Fruit fly (Drosophila melanogaster) whole organism, embryonic: ENCODE measurements around the gene CG43658.
A peak's percentile ranks its signal among the peaks of the same experiment; 100 is the strongest.

Experiments used
- Aef1 ChIP-seq: fragments of 200-800 bp; sonication (Bioruptor generic); IDR thresholded peaks from 3 replicates; pipeline ENCODE4 v1.3.6; 2022; ENCODE audit warnings: missing biosample characterization, missing genetic modification characterization
- B-H1 ChIP-seq: fragments of 200-800 bp; sonication (Bioruptor generic); IDR thresholded peaks from 3 replicates; pipeline ENCODE4 v1.3.6; 2022; ENCODE audit warnings: missing biosample characterization, missing genetic modification characterization
- CG10267 ChIP-seq: fragments of 200-800 bp; sonication (Bioruptor generic); optimal IDR thresholded peaks from 2 replicates; lab custom pipeline; 2018; ENCODE audit warnings: missing biosample characterization, mild to moderate bottlenecking, missing genetic modification characterization, moderate library complexity
- CG10366 ChIP-seq: fragments of 200-800 bp; sonication (Bioruptor generic); IDR thresholded peaks from 2 replicates; pipeline ENCODE4 v1.3.6; 2022; ENCODE audit warnings: missing biosample characterization, missing genetic modification characterization
- CG10979 ChIP-seq: fragments of 200-800 bp; sonication (Bioruptor generic); optimal IDR thresholded peaks from 2 replicates; lab custom pipeline; 2018; ENCODE audit warnings: missing biosample characterization, mild to moderate bottlenecking, missing genetic modification characterization, moderate library complexity
- CG11695 ChIP-seq: fragments of 200-800 bp; sonication (Bioruptor generic); IDR thresholded peaks from 3 replicates; pipeline ENCODE4 v1.3.6; 2022; ENCODE audit warnings: missing biosample characterization, missing genetic modification characterization
- CG12744 ChIP-seq: fragments of 200-800 bp; sonication (Bioruptor generic); optimal IDR thresholded peaks from 2 replicates; lab custom pipeline; 2016; ENCODE audit warnings: missing biosample characterization, missing genetic modification characterization
- CG13775 ChIP-seq: fragments of 200-800 bp; sonication (Bioruptor generic); optimal IDR thresholded peaks from 3 replicates; lab custom pipeline; 2017; ENCODE audit warnings: missing biosample characterization, mild to moderate bottlenecking, missing genetic modification characterization
- CG14860 ChIP-seq: fragments of 200-800 bp; sonication (Bioruptor generic); IDR thresholded peaks from 3 replicates; pipeline ENCODE4 v1.3.6; 2022; ENCODE audit warnings: missing biosample characterization, missing genetic modification characterization; ENCODE audit not compliant: partially characterized antibody
- CG14965 ChIP-seq: fragments of 200-800 bp; sonication (Bioruptor generic); optimal IDR thresholded peaks from 2 replicates; lab custom pipeline; 2016; ENCODE audit warnings: missing biosample characterization, missing genetic modification characterization, borderline replicate concordance
- CG17359 ChIP-seq: fragments of 200-800 bp; sonication (Bioruptor generic); optimal IDR thresholded peaks from 3 replicates; lab custom pipeline; 2018; ENCODE audit warnings: missing biosample characterization, mild to moderate bottlenecking, missing genetic modification characterization, moderate library complexity
- CG1832 ChIP-seq: fragments of 200-800 bp; sonication (Bioruptor generic); optimal IDR thresholded peaks from 2 replicates; lab custom pipeline; 2017; ENCODE audit warnings: missing biosample characterization, mild to moderate bottlenecking, missing genetic modification characterization, inconsistent platforms
- CG2712 ChIP-seq: fragments of 200-800 bp; optimal IDR thresholded peaks from 3 replicates; lab custom pipeline; 2019; ENCODE audit warnings: missing biosample characterization, mild to moderate bottlenecking, missing genetic modification characterization, moderate library complexity
- CG2875 ChIP-seq: fragments of 200-800 bp; sonication (Bioruptor generic); optimal IDR thresholded peaks from 2 replicates; lab custom pipeline; 2017; ENCODE audit warnings: missing biosample characterization, mild to moderate bottlenecking, missing genetic modification characterization, missing genetic modification reagents
- CG32772 ChIP-seq: fragments of 200-800 bp; sonication (Bioruptor generic); IDR thresholded peaks from 2 replicates; pipeline ENCODE4 v1.3.6; 2022; ENCODE audit warnings: missing biosample characterization, missing genetic modification characterization
- CG4360 ChIP-seq: fragments of 200-800 bp; sonication (Bioruptor generic); IDR thresholded peaks from 2 replicates; pipeline ENCODE4 v1.3.6; 2022; ENCODE audit warnings: missing biosample characterization, missing genetic modification characterization
- CG7839 ChIP-seq: fragments of 200-800 bp; sonication (Bioruptor generic); optimal IDR thresholded peaks from 3 replicates; lab custom pipeline; 2018; ENCODE audit warnings: missing biosample characterization, mild to moderate bottlenecking, missing genetic modification characterization, moderate library complexity
- CG7928 ChIP-seq: fragments of 200-800 bp; sonication (Bioruptor generic); optimal IDR thresholded peaks from 2 replicates; lab custom pipeline; 2017; ENCODE audit warnings: missing biosample characterization, mild to moderate bottlenecking, missing genetic modification characterization
- CG9215 ChIP-seq: fragments of 200-800 bp; sonication (Bioruptor generic); IDR thresholded peaks from 2 replicates; pipeline ENCODE4 v1.3.6; 2022; ENCODE audit warnings: missing biosample characterization, missing genetic modification characterization
- E2f1 ChIP-seq: fragments of 200-800 bp; sonication (Bioruptor generic); IDR thresholded peaks from 2 replicates; pipeline ENCODE4 v1.3.6; 2022; ENCODE audit warnings: missing biosample characterization, missing genetic modification characterization
- Gsc ChIP-seq: fragments of 200-800 bp; sonication (Bioruptor generic); IDR thresholded peaks from 2 replicates; pipeline ENCODE4 v1.3.6; 2022; ENCODE audit warnings: missing biosample characterization, missing genetic modification characterization
- HLH4C ChIP-seq: fragments of 200-800 bp; sonication (Bioruptor generic); IDR thresholded peaks from 3 replicates; pipeline ENCODE4 v1.3.6; 2022; ENCODE audit warnings: missing biosample characterization, missing genetic modification characterization; ENCODE audit not compliant: partially characterized antibody
- Hr78 ChIP-seq, 2 experiments: fragments of 200-800 bp in 1 of 2; fragments of >200 bp in 1 of 2; sonication (Bioruptor generic) in 1 of 2; optimal IDR thresholded peaks; 2 replicates each; lab custom pipeline; 2017 to 2019; ENCODE audit warnings: missing biosample characterization in 2 of 2, missing genetic modification characterization in 2 of 2, mild to moderate bottlenecking in 1 of 2, moderate library complexity in 1 of 2
- Neu2 ChIP-seq: fragments of 200-800 bp; sonication (Bioruptor generic); optimal IDR thresholded peaks from 3 replicates; lab custom pipeline; 2016; ENCODE audit warnings: missing biosample characterization, missing genetic modification characterization, borderline replicate concordance
- Nf-YB ChIP-seq: fragments of 200-800 bp; sonication (Bioruptor generic); optimal IDR thresholded peaks from 3 replicates; lab custom pipeline; 2019; ENCODE audit warnings: missing biosample characterization, mild to moderate bottlenecking, missing genetic modification characterization, moderate library complexity
- Oaz ChIP-seq: fragments of 200-800 bp; sonication (Bioruptor generic); IDR thresholded peaks from 2 replicates; pipeline ENCODE4 v1.3.6; 2022; ENCODE audit warnings: missing biosample characterization, missing genetic modification characterization
- Vsx1 ChIP-seq: fragments of 200-800 bp; sonication (Bioruptor generic); optimal IDR thresholded peaks from 2 replicates; lab custom pipeline; 2017; ENCODE audit warnings: missing biosample characterization, mild to moderate bottlenecking, missing genetic modification characterization, missing genetic modification reagents
- Xrp1 ChIP-seq: fragments of 200-800 bp; sonication (Bioruptor generic); IDR thresholded peaks from 2 replicates; pipeline ENCODE4 v1.3.6; 2022; ENCODE audit warnings: missing biosample characterization, missing genetic modification characterization
- ash1 ChIP-seq: fragments of 200-800 bp; sonication (Bioruptor generic); optimal IDR thresholded peaks from 2 replicates; lab custom pipeline; 2018; ENCODE audit warnings: missing biosample characterization, mild to moderate bottlenecking, missing genetic modification characterization
- bsh ChIP-seq, 2 experiments: fragments of 200-800 bp; sonication (Bioruptor generic); optimal IDR thresholded peaks; 2 replicates each; lab custom pipeline; 2017 to 2018; ENCODE audit warnings: mild to moderate bottlenecking in 2 of 2, missing biosample characterization in 2 of 2, missing genetic modification characterization in 2 of 2, moderate library complexity in 1 of 2
- cas ChIP-seq: fragments of 200-800 bp; sonication (Bioruptor generic); IDR thresholded peaks from 2 replicates; pipeline ENCODE4 v1.3.6; 2022; ENCODE audit warnings: missing biosample characterization, missing genetic modification characterization
- caup ChIP-seq: fragments of 200-800 bp; sonication (Bioruptor generic); optimal IDR thresholded peaks from 3 replicates; lab custom pipeline; 2017; ENCODE audit warnings: missing biosample characterization, mild to moderate bottlenecking, missing genetic modification characterization, moderate library complexity; ENCODE audit not compliant: severe bottlenecking
- chif ChIP-seq, 2 experiments: fragments of 200-800 bp; sonication (Bioruptor generic); optimal IDR thresholded peaks; 3 replicates each; lab custom pipeline; 2016; ENCODE audit warnings: missing biosample characterization in 2 of 2, missing genetic modification characterization in 2 of 2
- chinmo ChIP-seq: fragments of 200-800 bp; sonication (Bioruptor generic); IDR thresholded peaks from 4 replicates; pipeline ENCODE4 v1.3.6; 2022; ENCODE audit warnings: missing biosample characterization, missing genetic modification characterization; ENCODE audit not compliant: partially characterized antibody
- croc ChIP-seq: fragments of 200-800 bp; sonication (Bioruptor generic); conservative IDR thresholded peaks from 3 replicates; pipeline ENCODE4 v1.3.6; 2022; ENCODE audit warnings: missing biosample characterization, missing genetic modification characterization
- emc ChIP-seq: fragments of 200-800 bp; sonication (Bioruptor generic); optimal IDR thresholded peaks from 2 replicates; lab custom pipeline; 2016; ENCODE audit warnings: missing biosample characterization, missing genetic modification characterization
- en ChIP-seq: fragments of 200-800 bp; sonication (Bioruptor generic); optimal IDR thresholded peaks from 2 replicates; lab custom pipeline; 2016; ENCODE audit warnings: missing biosample characterization, missing genetic modification characterization
- eve ChIP-seq, 2 experiments: fragments of >200 bp; optimal IDR thresholded peaks; 2 replicates each; lab custom pipeline; 2017; ENCODE audit warnings: missing biosample characterization in 2 of 2, missing genetic modification characterization in 2 of 2
- mam ChIP-seq: fragments of 200-800 bp; sonication (Bioruptor generic); optimal IDR thresholded peaks from 3 replicates; lab custom pipeline; 2016; ENCODE audit warnings: missing biosample characterization, missing genetic modification characterization
- mld ChIP-seq: fragments of 200-800 bp; sonication (Bioruptor generic); IDR thresholded peaks from 3 replicates; pipeline ENCODE4 v1.3.6; 2022; ENCODE audit warnings: missing biosample characterization, missing genetic modification characterization; ENCODE audit not compliant: partially characterized antibody
- oc ChIP-seq: fragments of 200-800 bp; sonication (Bioruptor generic); optimal IDR thresholded peaks from 2 replicates; lab custom pipeline; 2018; ENCODE audit warnings: missing biosample characterization, mild to moderate bottlenecking, missing genetic modification characterization, moderate library complexity
- onecut ChIP-seq: fragments of 200-800 bp; sonication (Bioruptor generic); IDR thresholded peaks from 2 replicates; pipeline ENCODE4 v1.3.6; 2022; ENCODE audit warnings: missing biosample characterization, missing genetic modification characterization
- otp ChIP-seq: fragments of 200-800 bp; sonication (Bioruptor generic); IDR thresholded peaks from 3 replicates; pipeline ENCODE4, ENCODE4 v1.3.6; 2022; ENCODE audit warnings: missing biosample characterization, missing genetic modification characterization
- pita ChIP-seq: fragments of 200-800 bp; sonication (Bioruptor generic); optimal IDR thresholded peaks from 2 replicates; lab custom pipeline; 2017; ENCODE audit warnings: missing biosample characterization, mild to moderate bottlenecking, missing genetic modification characterization
- pnt ChIP-seq: fragments of 200-800 bp; sonication (Bioruptor generic); optimal IDR thresholded peaks from 3 replicates; lab custom pipeline; 2016; ENCODE audit warnings: missing biosample characterization, missing genetic modification characterization
- pum ChIP-seq: fragments of 200-800 bp; sonication (Bioruptor generic); optimal IDR thresholded peaks from 2 replicates; lab custom pipeline; 2016; ENCODE audit warnings: missing biosample characterization, missing genetic modification characterization
- pzg ChIP-seq: fragments of 200-800 bp; sonication (Bioruptor generic); optimal IDR thresholded peaks from 3 replicates; lab custom pipeline; 2018; ENCODE audit warnings: missing biosample characterization, mild to moderate bottlenecking, missing genetic modification characterization, moderate library complexity
- sim ChIP-seq: fragments of 200-800 bp; sonication (Bioruptor generic); IDR thresholded peaks from 2 replicates; pipeline ENCODE4 v1.3.6; 2022; ENCODE audit warnings: missing biosample characterization, missing genetic modification characterization
- sqz ChIP-seq: fragments of 200-800 bp; sonication (Bioruptor generic); optimal IDR thresholded peaks from 3 replicates; lab custom pipeline; 2018; ENCODE audit warnings: missing biosample characterization, mild to moderate bottlenecking, missing genetic modification characterization
- unpg ChIP-seq: fragments of 200-800 bp; sonication (Bioruptor generic); optimal IDR thresholded peaks from 3 replicates; lab custom pipeline; 2018; ENCODE audit warnings: missing biosample characterization, mild to moderate bottlenecking, missing genetic modification characterization, moderate library complexity

Gene CG43658

dm6 chrX:17503040-17503439, 57.9 kb downstream of the CG43658 start (continued):
- no peak for TF ChIP-seq E2f1
- TF ChIP-seq CG12744 (GFP tag; lab: Kevin White, UChicago), result no peak
- peak; percentile 76 for TF ChIP-seq sqz (GFP tag; lab: Kevin White, UChicago)
- TF ChIP-seq CG2712, result no peak
- no peak for TF ChIP-seq CG14860
- TF ChIP-seq CG1832, result no peak
- no peak for TF ChIP-seq ash1 (GFP tag; lab: Kevin White, UChicago)
- TF ChIP-seq cas (GFP tag; lab: Robert Waterston, UW), result no peak
- peak; percentile 47 for TF ChIP-seq CG17359
- no peak for TF ChIP-seq pum (GFP tag; lab: Kevin White, UChicago)
- 0 out of 2 replicates have a peak, but pooled peaks have one; percentile 8 for TF ChIP-seq CG32772 (GFP tag; lab: Robert Waterston, UW)
- TF ChIP-seq unpg (GFP tag; lab: Kevin White, UChicago), result no peak
- TF ChIP-seq pnt, result no peak
- no peak for TF ChIP-seq Aef1 (GFP tag; lab: Robert Waterston, UW)

dm6 chrX:17501521-17501920, 59.5 kb downstream of the CG43658 start:
- TF ChIP-seq Gsc, result no peak
- TF ChIP-seq CG7928 (GFP tag; lab: Kevin White, UChicago), result no peak
- no peak for TF ChIP-seq emc (GFP tag; lab: Kevin White, UChicago)
- no peak for TF ChIP-seq caup (GFP tag; lab: Kevin White, UChicago)
- no peak for TF ChIP-seq Neu2 (GFP tag; lab: Kevin White, UChicago)
- no peak for TF ChIP-seq eve (GFP tag; optimal IDR thresholded peaks at IDR 0.05; lab: Kevin White, UChicago)
- TF ChIP-seq B-H1 (GFP tag; lab: Robert Waterston, UW), result no peak
- TF ChIP-seq CG2875 (GFP tag; lab: Kevin White, UChicago), result no peak
- no peak for TF ChIP-seq onecut (GFP tag; lab: Robert Waterston, UW)
- 0 out of 3 replicates have a peak, but pooled peaks have one; percentile 26 for TF ChIP-seq CG11695 (GFP tag; lab: Robert Waterston, UW)
- TF ChIP-seq Xrp1 (GFP tag; lab: Robert Waterston, UW), result peak; percentile 58
- no peak for TF ChIP-seq Nf-YB
- no peak for TF ChIP-seq otp
- TF ChIP-seq mld, result no peak
- TF ChIP-seq Oaz, result no peak
- no peak for TF ChIP-seq HLH4C
- peak in 1 of 2 experiments; percentile 39 for TF ChIP-seq Hr78 (GFP tag; optimal IDR thresholded peaks at IDR 0.05; lab: Kevin White, UChicago)
- TF ChIP-seq CG13775 (GFP tag; lab: Kevin White, UChicago), result no peak
- TF ChIP-seq pzg (GFP tag; lab: Kevin White, UChicago), result no peak
- no peak for TF ChIP-seq en (GFP tag; lab: Kevin White, UChicago)
- TF ChIP-seq CG17359, result peak; percentile 63
- peak; percentile 26; the same call in 1 of the 2 replicates for TF ChIP-seq CG10366 (GFP tag; lab: Robert Waterston, UW)
- TF ChIP-seq mam (GFP tag; lab: Kevin White, UChicago), result no peak
- TF ChIP-seq Vsx1, result no peak
- no peak for TF ChIP-seq CG4360 (GFP tag; lab: Robert Waterston, UW)
- peak in 1 of 2 experiments; percentile 12 for TF ChIP-seq bsh (GFP tag; optimal IDR thresholded peaks at IDR 0.05; lab: Kevin White, UChicago)
- TF ChIP-seq croc, result no peak
- TF ChIP-seq CG7839 (tag; lab: Kevin White, UChicago), result no peak
- peak; percentile 65 for TF ChIP-seq CG10979 (tag; lab: Kevin White, UChicago)
- no peak for TF ChIP-seq sim
- TF ChIP-seq CG2712, result peak; percentile 69
- TF ChIP-seq CG10267 (tag; lab: Kevin White, UChicago), result peak; percentile 40
- no peak for TF ChIP-seq oc (tag; lab: Kevin White, UChicago)
- TF ChIP-seq chif (GFP tag; optimal IDR thresholded peaks at IDR 0.05; lab: Kevin White, UChicago), result peak in 1 of 2 experiments; percentile 2
- TF ChIP-seq chinmo (GFP tag; lab: Robert Waterston, UW), result no peak
- no peak for TF ChIP-seq pita (GFP tag; lab: Kevin White, UChicago)
- TF ChIP-seq CG14965, result no peak
- no peak for TF ChIP-seq CG9215 (GFP tag; lab: Robert Waterston, UW)
